Worm (Caenorhabditis elegans) whole organism, young adult: ENCODE data around the gene xrn-1.

Experiments
- ZK185.1 ChIP-seq: sonication (generic microtip); optimal IDR thresholded peaks from 2 replicates; lab custom pipeline; 2016; ENCODE audit warnings: mild to moderate bottlenecking, missing genetic modification characterization, missing compliant biosample characterization; ENCODE audit not compliant: poor library complexity, severe bottlenecking
- akir-1 ChIP-seq: fragments of 200-800 bp; sonication (Bioruptor generic); optimal IDR thresholded peaks from 2 replicates; lab custom pipeline; 2018; ENCODE audit warnings: mild to moderate bottlenecking, missing genetic modification characterization, moderate library complexity, missing compliant biosample characterization
- pha-4 ChIP-seq: fragments of 150-350 bp; sonication (generic microtip); optimal IDR thresholded peaks from 2 replicates; lab custom pipeline; 2014; ENCODE audit warnings: missing biosample characterization, missing genetic modification reagents, missing genetic modification characterization
- snpc-4 ChIP-seq, 5 experiments: fragments of 150-350 bp in 1 of 5; sonication (generic microtip) in 4 of 5; optimal IDR thresholded peaks; 2 replicates each; lab custom pipeline; 2014 to 2018; ENCODE audit warnings: missing genetic modification characterization in 5 of 5, missing biosample characterization in 3 of 5, antibody characterized with exemption in 2 of 5, mild to moderate bottlenecking in 2 of 5, missing compliant biosample characterization in 2 of 5, missing genotype in 2 of 5, moderate library complexity in 2 of 5, missing genetic modification reagents in 1 of 5
- unc-130 ChIP-seq: sonication (generic microtip); optimal IDR thresholded peaks from 2 replicates; lab custom pipeline; 2016; ENCODE audit warnings: missing genetic modification reagents, missing genetic modification characterization, missing compliant biosample characterization
- ztf-26 ChIP-seq: sonication (generic microtip); optimal IDR thresholded peaks from 2 replicates; lab custom pipeline; 2017; ENCODE audit warnings: missing genetic modification characterization, missing compliant biosample characterization
- ztf-3 ChIP-seq: fragments of 200-800 bp; sonication (Bioruptor generic); optimal IDR thresholded peaks from 2 replicates; lab custom pipeline; 2018; ENCODE audit warnings: mild to moderate bottlenecking, missing genetic modification characterization, missing compliant biosample characterization

DNA sequence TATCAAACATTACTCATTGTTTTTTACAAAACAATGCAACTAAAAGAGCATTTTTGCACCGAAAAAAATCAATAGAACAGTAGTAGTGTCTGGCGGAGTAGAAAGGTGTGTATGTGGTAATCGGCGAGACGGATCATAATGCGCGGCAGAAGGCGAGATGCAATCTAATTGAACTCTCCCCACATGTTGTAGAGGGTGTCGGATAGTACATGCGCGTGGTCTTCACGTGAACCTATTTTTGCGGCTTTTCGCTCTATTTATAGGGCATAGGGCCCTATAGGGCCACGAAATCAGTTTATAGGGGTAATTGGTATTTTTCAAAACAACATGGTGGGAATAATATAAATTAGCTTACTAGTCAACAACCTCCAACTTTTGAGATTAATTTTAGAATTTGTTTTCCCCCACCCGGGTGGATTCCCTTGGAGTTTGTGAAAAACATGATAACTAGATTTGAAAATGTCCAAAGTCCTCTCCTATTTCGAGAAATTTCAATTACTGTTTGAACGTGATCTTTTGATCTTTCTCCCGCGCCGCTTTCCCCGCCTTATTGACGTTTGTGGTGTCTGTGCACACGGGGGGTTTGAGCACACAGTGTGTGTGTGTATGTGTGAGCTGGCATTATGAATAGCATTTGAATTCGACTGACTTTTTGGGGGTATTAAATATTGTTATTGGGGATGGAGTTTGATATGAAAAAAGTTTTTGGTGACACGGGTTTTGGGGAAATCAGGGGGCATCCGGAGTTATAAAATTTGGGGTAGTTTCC lies 25.7 kb upstream of the xrn-1 start:
- no peak for TF ChIP-seq snpc-4 (GFP tag; optimal IDR thresholded peaks at IDR 0.05; lab: Kevin White, UChicago)
- TF ChIP-seq snpc-4 (tag; optimal IDR thresholded peaks at IDR 0.05; lab: Kevin White, UChicago): peak in 1 of 4 experiments; percentile 25
- TF ChIP-seq akir-1: no peak
- TF ChIP-seq pha-4 (tag; lab: Kevin White, UChicago): no peak
- TF ChIP-seq ztf-26 (tag; lab: Kevin White, UChicago): no peak
- no peak for TF ChIP-seq unc-130
- no peak for TF ChIP-seq ztf-3 (GFP tag; lab: Kevin White, UChicago)
- no peak for TF ChIP-seq ZK185.1 (tag; lab: Kevin White, UChicago)
